Fruit fly (Drosophila melanogaster) whole organism, embryonic: ENCODE results near the gene CG7714.
A peak's percentile ranks its signal among the peaks of the same experiment; 100 is the strongest.

Experiments used
- Abd-B ChIP-seq: fragments of 200-800 bp; sonication (Bioruptor generic); optimal IDR thresholded peaks from 2 replicates; lab custom pipeline; 2018; ENCODE audit warnings: missing biosample characterization, mild to moderate bottlenecking, missing genetic modification characterization, moderate library complexity
- Aef1 ChIP-seq: fragments of 200-800 bp; sonication (Bioruptor generic); IDR thresholded peaks from 3 replicates; pipeline ENCODE4 v1.3.6; 2022; ENCODE audit warnings: missing biosample characterization, missing genetic modification characterization
- Atf6 ChIP-seq: fragments of 200-800 bp; sonication (Bioruptor generic); IDR thresholded peaks from 2 replicates; pipeline ENCODE4 v1.3.6; 2022; ENCODE audit warnings: missing biosample characterization, missing genetic modification characterization
- CG11247 ChIP-seq: fragments of 200-800 bp; sonication (Bioruptor generic); IDR thresholded peaks from 2 replicates; pipeline ENCODE4 v1.3.6; 2022; ENCODE audit warnings: missing biosample characterization, missing genetic modification characterization
- CG11504 ChIP-seq: fragments of 200-800 bp; sonication (Bioruptor generic); optimal IDR thresholded peaks from 3 replicates; lab custom pipeline; 2019; ENCODE audit warnings: missing biosample characterization, mild to moderate bottlenecking, missing genetic modification characterization, moderate library complexity
- CG14710 ChIP-seq: fragments of 200-800 bp; sonication (Bioruptor generic); optimal IDR thresholded peaks from 3 replicates; lab custom pipeline; 2019; ENCODE audit warnings: missing biosample characterization, mild to moderate bottlenecking, missing genetic modification characterization, moderate library complexity
- CG14860 ChIP-seq: fragments of 200-800 bp; sonication (Bioruptor generic); IDR thresholded peaks from 3 replicates; pipeline ENCODE4 v1.3.6; 2022; ENCODE audit warnings: missing biosample characterization, missing genetic modification characterization; ENCODE audit not compliant: partially characterized antibody
- CG15073 ChIP-seq: fragments of 200-800 bp; sonication (Bioruptor generic); optimal IDR thresholded peaks from 2 replicates; lab custom pipeline; 2016; ENCODE audit warnings: missing biosample characterization, missing genetic modification characterization
- CG15514 ChIP-seq: fragments of 200-800 bp; sonication (Bioruptor generic); optimal IDR thresholded peaks from 3 replicates; lab custom pipeline; 2017; ENCODE audit warnings: missing biosample characterization, missing genetic modification characterization, mild to moderate bottlenecking, moderate library complexity, missing genetic modification reagents
- CG1647 ChIP-seq: fragments of 200-800 bp; sonication (Bioruptor generic); optimal IDR thresholded peaks from 3 replicates; lab custom pipeline; 2016; ENCODE audit warnings: missing biosample characterization, missing genetic modification characterization
- CG1792 ChIP-seq: fragments of 200-800 bp; sonication (Bioruptor generic); optimal IDR thresholded peaks from 2 replicates; lab custom pipeline; 2016; ENCODE audit warnings: missing biosample characterization, missing genetic modification characterization
- CG2116 ChIP-seq: fragments of 200-800 bp; sonication (Bioruptor generic); optimal IDR thresholded peaks from 3 replicates; lab custom pipeline; 2018; ENCODE audit warnings: missing biosample characterization, mild to moderate bottlenecking, missing genetic modification characterization
- CG2199 ChIP-seq: fragments of 200-800 bp; sonication (Bioruptor generic); IDR thresholded peaks from 3 replicates; pipeline ENCODE4 v1.3.6; 2022; ENCODE audit warnings: missing biosample characterization, missing genetic modification characterization
- CG2712 ChIP-seq: fragments of 200-800 bp; optimal IDR thresholded peaks from 3 replicates; lab custom pipeline; 2019; ENCODE audit warnings: missing biosample characterization, mild to moderate bottlenecking, missing genetic modification characterization, moderate library complexity
- CG30431 ChIP-seq: fragments of 200-800 bp; sonication (Bioruptor generic); optimal IDR thresholded peaks from 2 replicates; lab custom pipeline; 2017; ENCODE audit warnings: missing biosample characterization, missing genetic modification characterization
- CG3281 ChIP-seq: fragments of 200-800 bp; sonication (Bioruptor generic); optimal IDR thresholded peaks from 3 replicates; lab custom pipeline; 2017; ENCODE audit warnings: missing biosample characterization, mild to moderate bottlenecking, missing genetic modification characterization
- CG3838 ChIP-seq: fragments of 200-800 bp; sonication (Bioruptor generic); optimal IDR thresholded peaks from 3 replicates; lab custom pipeline; 2016; ENCODE audit warnings: missing biosample characterization, missing genetic modification characterization
- CG4730 ChIP-seq: fragments of 200-800 bp; sonication (Bioruptor generic); IDR thresholded peaks from 2 replicates; pipeline ENCODE4 v1.3.6; 2022; ENCODE audit warnings: missing biosample characterization, missing genetic modification characterization
- CG5180 ChIP-seq: fragments of 200-800 bp; sonication (Bioruptor generic); optimal IDR thresholded peaks from 3 replicates; lab custom pipeline; 2017; ENCODE audit warnings: missing biosample characterization, missing genetic modification characterization, mild to moderate bottlenecking, moderate library complexity, missing genetic modification reagents
- CG6791 ChIP-seq: fragments of 200-800 bp; sonication (Bioruptor generic); IDR thresholded peaks from 3 replicates; pipeline ENCODE4 v1.3.6; 2022; ENCODE audit warnings: missing biosample characterization, missing genetic modification characterization; ENCODE audit not compliant: partially characterized antibody
- CG6813 ChIP-seq: fragments of 200-800 bp; sonication (Bioruptor generic); optimal IDR thresholded peaks from 2 replicates; lab custom pipeline; 2017; ENCODE audit warnings: missing biosample characterization, missing genetic modification characterization, mild to moderate bottlenecking, moderate library complexity, missing genetic modification reagents
- CG8924 ChIP-seq: fragments of 200-800 bp; optimal IDR thresholded peaks from 3 replicates; lab custom pipeline; 2019; ENCODE audit warnings: missing biosample characterization, mild to moderate bottlenecking, missing genetic modification characterization, moderate library complexity
- Dll ChIP-seq: fragments of 200-800 bp; sonication (Bioruptor generic); IDR thresholded peaks from 4 replicates; pipeline ENCODE4 v1.3.6; 2022; ENCODE audit warnings: missing biosample characterization, missing genetic modification characterization; ENCODE audit not compliant: partially characterized antibody
- Doc3 ChIP-seq: fragments of 200-800 bp; sonication (Bioruptor generic); IDR thresholded peaks from 3 replicates; pipeline ENCODE4 v1.3.6; 2022; ENCODE audit warnings: missing biosample characterization, missing genetic modification characterization; ENCODE audit not compliant: partially characterized antibody
- MBD-R2 ChIP-seq: fragments of 200-800 bp; sonication (Bioruptor generic); IDR thresholded peaks from 2 replicates; pipeline ENCODE4 v1.3.6; 2022; ENCODE audit warnings: missing biosample characterization, missing genetic modification characterization
- Max ChIP-seq: fragments of 200-800 bp; sonication (Bioruptor generic); optimal IDR thresholded peaks from 2 replicates; lab custom pipeline; 2016; ENCODE audit warnings: missing biosample characterization, mild to moderate bottlenecking, missing genetic modification characterization
- Mes4 ChIP-seq: fragments of 200-800 bp; sonication (Bioruptor generic); optimal IDR thresholded peaks from 2 replicates; lab custom pipeline; 2016; ENCODE audit warnings: missing biosample characterization, missing genetic modification characterization
- Myb ChIP-seq: fragments of 200-800 bp; sonication (Bioruptor generic); optimal IDR thresholded peaks from 2 replicates; lab custom pipeline; 2016; ENCODE audit warnings: missing biosample characterization, missing genetic modification characterization
- Oaz ChIP-seq: fragments of 200-800 bp; sonication (Bioruptor generic); IDR thresholded peaks from 2 replicates; pipeline ENCODE4 v1.3.6; 2022; ENCODE audit warnings: missing biosample characterization, missing genetic modification characterization
- Six4 ChIP-seq: fragments of 200-800 bp; sonication (Bioruptor generic); optimal IDR thresholded peaks from 2 replicates; lab custom pipeline; 2016; ENCODE audit warnings: missing biosample characterization, missing genetic modification characterization
- amos ChIP-seq: fragments of 200-800 bp; sonication (Bioruptor generic); IDR thresholded peaks from 2 replicates; pipeline ENCODE4 v1.3.6; 2022; ENCODE audit warnings: missing biosample characterization, missing genetic modification characterization; ENCODE audit not compliant: partially characterized antibody
- az2 ChIP-seq: fragments of 200-800 bp; sonication (Bioruptor generic); optimal IDR thresholded peaks from 3 replicates; lab custom pipeline; 2016; ENCODE audit warnings: missing biosample characterization, missing genetic modification characterization
- chinmo ChIP-seq: fragments of 200-800 bp; sonication (Bioruptor generic); IDR thresholded peaks from 4 replicates; pipeline ENCODE4 v1.3.6; 2022; ENCODE audit warnings: missing biosample characterization, missing genetic modification characterization; ENCODE audit not compliant: partially characterized antibody
- crp ChIP-seq, 2 experiments: fragments of 200-800 bp; sonication (Bioruptor generic); optimal IDR thresholded peaks; 2 replicates in 1 of 2; 3 replicates in 1 of 2; lab custom pipeline; 2017; ENCODE audit warnings: missing biosample characterization in 2 of 2, missing genetic modification characterization in 2 of 2, mild to moderate bottlenecking in 1 of 2, moderate library complexity in 1 of 2
- dmrt11E ChIP-seq: fragments of 200-800 bp; sonication (Bioruptor generic); optimal IDR thresholded peaks from 3 replicates; lab custom pipeline; 2018; ENCODE audit warnings: missing biosample characterization, mild to moderate bottlenecking, missing genetic modification characterization, moderate library complexity
- dmrt99B ChIP-seq: fragments of 200-800 bp; sonication (Bioruptor generic); optimal IDR thresholded peaks from 2 replicates; lab custom pipeline; 2018; ENCODE audit warnings: missing biosample characterization, mild to moderate bottlenecking, missing genetic modification characterization, moderate library complexity
- fru ChIP-seq: fragments of >200 bp; optimal IDR thresholded peaks from 2 replicates; lab custom pipeline; 2017
- gfzf ChIP-seq: fragments of 200-800 bp; sonication (Bioruptor generic); optimal IDR thresholded peaks from 2 replicates; lab custom pipeline; 2016; ENCODE audit warnings: missing biosample characterization, mild to moderate bottlenecking, missing genetic modification characterization, moderate library complexity
- ham ChIP-seq: fragments of 200-800 bp; sonication (Bioruptor generic); IDR thresholded peaks from 2 replicates; pipeline ENCODE4 v1.3.6; 2022; ENCODE audit warnings: missing biosample characterization, missing genetic modification characterization
- ind ChIP-seq: fragments of 200-800 bp; sonication (Bioruptor generic); optimal IDR thresholded peaks from 3 replicates; lab custom pipeline; 2016; ENCODE audit warnings: missing biosample characterization, missing genetic modification characterization
- knrl ChIP-seq: fragments of 200-800 bp; sonication (Bioruptor generic); IDR thresholded peaks from 3 replicates; pipeline ENCODE4 v1.3.6; 2022; ENCODE audit warnings: missing biosample characterization, missing genetic modification characterization; ENCODE audit not compliant: partially characterized antibody
- nerfin-2 ChIP-seq: fragments of 200-800 bp; sonication (Bioruptor generic); IDR thresholded peaks from 2 replicates; pipeline ENCODE4 v1.3.6; 2022; ENCODE audit warnings: missing biosample characterization, missing genetic modification characterization; ENCODE audit not compliant: partially characterized antibody
- salm ChIP-seq: fragments of 200-800 bp; sonication (Bioruptor generic); optimal IDR thresholded peaks from 2 replicates; lab custom pipeline; 2018; ENCODE audit warnings: missing biosample characterization, mild to moderate bottlenecking, missing genetic modification characterization
- sr ChIP-seq: fragments of 200-800 bp; sonication (Bioruptor generic); IDR thresholded peaks from 3 replicates; pipeline ENCODE4 v1.3.6; 2022; ENCODE audit warnings: missing biosample characterization, missing genetic modification characterization
- tgo ChIP-seq: fragments of 200-800 bp; sonication (Bioruptor generic); IDR thresholded peaks from 3 replicates; pipeline ENCODE4 v1.3.6; 2022; ENCODE audit warnings: missing biosample characterization, missing genetic modification characterization

CG7714 gene

dm6 chr3R:18739978-18740954, 14.0 kb upstream of the CG7714 start (continued):
- TF ChIP-seq Myb (GFP tag; lab: Kevin White, UChicago) = no peak
- TF ChIP-seq nerfin-2 = no peak
- TF ChIP-seq CG6813 (GFP tag; lab: Kevin White, UChicago) = no peak
- no peak for TF ChIP-seq CG1647 (GFP tag; lab: Kevin White, UChicago)
- TF ChIP-seq CG6791 = 0 out of 3 replicates have a peak, but pooled peaks have one; percentile 24
- TF ChIP-seq CG11504 (tag; lab: Kevin White, UChicago) = no peak
- TF ChIP-seq crp (GFP tag; optimal IDR thresholded peaks at IDR 0.05; lab: Kevin White, UChicago) = no peak
- no peak for TF ChIP-seq az2 (GFP tag; lab: Kevin White, UChicago)
- no peak for TF ChIP-seq CG5180 (GFP tag; lab: Kevin White, UChicago)
- TF ChIP-seq gfzf (GFP tag; lab: Kevin White, UChicago) = no peak
- peak; percentile 49; the same call in 1 of the 2 replicates for TF ChIP-seq amos (GFP tag; lab: Robert Waterston, UW)
- TF ChIP-seq CG14860 (GFP tag; lab: Robert Waterston, UW) = no peak
- TF ChIP-seq ham (GFP tag; lab: Robert Waterston, UW) = no peak
- peak; percentile 12 for TF ChIP-seq CG15514 (GFP tag; lab: Kevin White, UChicago)
- no peak for TF ChIP-seq Atf6 (GFP tag; lab: Robert Waterston, UW)
- TF ChIP-seq CG11247 = 0 out of 2 replicates have a peak, but pooled peaks have one; percentile 15
- TF ChIP-seq Max (GFP tag; lab: Kevin White, UChicago) = no peak
- no peak for TF ChIP-seq CG1792 (GFP tag; lab: Kevin White, UChicago)
- TF ChIP-seq Dll (GFP tag; lab: Robert Waterston, UW) = peak; percentile 51; the same call in 3 of the 4 replicates
- peak; percentile 62 for TF ChIP-seq sr (GFP tag; lab: Robert Waterston, UW)
- TF ChIP-seq CG3838 (GFP tag; lab: Kevin White, UChicago) = no peak
- TF ChIP-seq chinmo (GFP tag; lab: Robert Waterston, UW) = peak; percentile 62; the same call in 2 of the 4 replicates
- no peak for TF ChIP-seq Aef1 (GFP tag; lab: Robert Waterston, UW)
- no peak for TF ChIP-seq CG3281
- no peak for TF ChIP-seq CG15073 (GFP tag; lab: Kevin White, UChicago)
- TF ChIP-seq Oaz (GFP tag; lab: Robert Waterston, UW) = no peak
- no peak for TF ChIP-seq CG30431 (GFP tag; lab: Kevin White, UChicago)
- no peak for TF ChIP-seq dmrt99B
- TF ChIP-seq CG2116 (GFP tag; lab: Kevin White, UChicago) = no peak
- TF ChIP-seq tgo (GFP tag; lab: Robert Waterston, UW) = no peak
- TF ChIP-seq CG4730 (GFP tag; lab: Robert Waterston, UW) = no peak
- no peak for TF ChIP-seq salm (tag; lab: Kevin White, UChicago)
- TF ChIP-seq Abd-B (GFP tag; lab: Kevin White, UChicago) = no peak
- TF ChIP-seq CG2199 (GFP tag; lab: Robert Waterston, UW) = no peak
- no peak for TF ChIP-seq Doc3 (GFP tag; lab: Robert Waterston, UW)
- peak; percentile 4 for TF ChIP-seq CG8924 (tag; lab: Kevin White, UChicago)
- TF ChIP-seq knrl (GFP tag; lab: Robert Waterston, UW) = no peak
- TF ChIP-seq ind (GFP tag; lab: Kevin White, UChicago) = no peak
- no peak for TF ChIP-seq Mes4
- no peak for TF ChIP-seq CG2712 (tag; lab: Kevin White, UChicago)
- no peak for TF ChIP-seq Six4 (GFP tag; lab: Kevin White, UChicago)
- TF ChIP-seq fru = no peak
- TF ChIP-seq MBD-R2 (GFP tag; lab: Robert Waterston, UW) = peak; percentile 11; the same call in 1 of the 2 replicates
- no peak for TF ChIP-seq dmrt11E (tag; lab: Kevin White, UChicago)
- no peak for TF ChIP-seq CG14710 (tag; lab: Kevin White, UChicago)
